Worm (Caenorhabditis elegans) whole organism, L3 larva: Measurements from ENCODE around the gene cdc-48.1.

ENCODE experiments used
- R02D3.7 ChIP-seq: fragments of 150-350 bp; optimal IDR thresholded peaks from 2 replicates; lab custom pipeline; 2014; ENCODE audit warnings: missing biosample characterization, missing genetic modification characterization
- ZK546.5 ChIP-seq: sonication (generic microtip); optimal IDR thresholded peaks from 2 replicates; lab custom pipeline; 2017; ENCODE audit warnings: missing biosample characterization, missing genetic modification characterization
- aly-2 ChIP-seq: fragments of 150-350 bp; optimal IDR thresholded peaks from 2 replicates; lab custom pipeline; 2014; ENCODE audit warnings: missing biosample characterization, missing genetic modification characterization
- ama-1 ChIP-seq: fragments of 150-350 bp; optimal IDR thresholded peaks from 2 replicates; lab custom pipeline; 2018
- ceh-16 ChIP-seq: sonication (generic microtip); optimal IDR thresholded peaks from 2 replicates; lab custom pipeline; 2017; ENCODE audit warnings: missing biosample characterization, missing genetic modification characterization
- ceh-28 ChIP-seq: fragments of 150-350 bp; optimal IDR thresholded peaks from 2 replicates; lab custom pipeline; 2014; ENCODE audit warnings: missing biosample characterization, missing genetic modification reagents, missing genetic modification characterization
- ceh-9 ChIP-seq: sonication (generic microtip); optimal IDR thresholded peaks from 2 replicates; lab custom pipeline; 2018; ENCODE audit warnings: missing biosample characterization, missing genetic modification characterization
- egl-5 ChIP-seq: fragments of 150-350 bp; optimal IDR thresholded peaks from 2 replicates; lab custom pipeline; 2017; ENCODE audit warnings: missing biosample characterization, missing genetic modification reagents, missing genetic modification characterization, inconsistent platforms
- elt-1 ChIP-seq: fragments of 150-350 bp; optimal IDR thresholded peaks from 2 replicates; lab custom pipeline; 2014; ENCODE audit warnings: missing biosample characterization, missing genetic modification characterization
- elt-2 ChIP-seq: sonication (generic microtip); optimal IDR thresholded peaks from 2 replicates; lab custom pipeline; 2016; ENCODE audit warnings: missing genetic modification reagents, mild to moderate bottlenecking, missing genetic modification characterization, missing compliant biosample characterization
- elt-3 ChIP-seq, 3 experiments: fragments of 150-350 bp in 1 of 3; sonication (generic microtip) in 2 of 3; optimal IDR thresholded peaks; 2 replicates in 2 of 3; 4 replicates in 1 of 3; lab custom pipeline; 2014 to 2017; ENCODE audit warnings: missing biosample characterization in 3 of 3, missing genetic modification characterization in 3 of 3
- eor-1 ChIP-seq, 2 experiments: fragments of 150-350 bp; optimal IDR thresholded peaks; 2 replicates each; lab custom pipeline; 2014 to 2018; ENCODE audit warnings: missing biosample characterization in 2 of 2, missing genetic modification characterization in 2 of 2
- fkh-10 ChIP-seq: sonication (generic microtip); optimal IDR thresholded peaks from 2 replicates; lab custom pipeline; 2017; ENCODE audit warnings: missing biosample characterization, missing genetic modification reagents, missing genetic modification characterization
- fkh-2 ChIP-seq: fragments of 150-350 bp; optimal IDR thresholded peaks from 2 replicates; lab custom pipeline; 2014; ENCODE audit warnings: missing biosample characterization, missing genetic modification reagents, missing genetic modification characterization
- fos-1 ChIP-seq: fragments of 150-350 bp; optimal IDR thresholded peaks from 2 replicates; lab custom pipeline; 2014; ENCODE audit warnings: missing biosample characterization, missing genetic modification characterization
- hmg-11 ChIP-seq: sonication (generic microtip); optimal IDR thresholded peaks from 2 replicates; lab custom pipeline; 2016; ENCODE audit warnings: missing genetic modification characterization, missing compliant biosample characterization
- jun-1 ChIP-seq: fragments of 150-350 bp; optimal IDR thresholded peaks from 2 replicates; lab custom pipeline; 2014; ENCODE audit warnings: missing biosample characterization, missing genetic modification reagents, missing genetic modification characterization
- lin-39 ChIP-seq: fragments of 150-350 bp; optimal IDR thresholded peaks from 2 replicates; lab custom pipeline; 2018; ENCODE audit warnings: missing biosample characterization, missing genetic modification reagents, missing genetic modification characterization
- lsy-12 ChIP-seq: sonication (generic microtip); optimal IDR thresholded peaks from 2 replicates; lab custom pipeline; 2016; ENCODE audit warnings: mild to moderate bottlenecking, missing genetic modification characterization, missing compliant biosample characterization
- mdl-1 ChIP-seq: fragments of 150-350 bp; optimal IDR thresholded peaks from 2 replicates; lab custom pipeline; 2014; ENCODE audit warnings: missing biosample characterization, missing genetic modification characterization
- mml-1 ChIP-seq: fragments of 150-350 bp; sonication (generic microtip); optimal IDR thresholded peaks from 3 replicates; lab custom pipeline; 2014; ENCODE audit warnings: missing biosample characterization, missing genetic modification characterization
- nfya-1 ChIP-seq: sonication (generic microtip); optimal IDR thresholded peaks from 2 replicates; lab custom pipeline; 2017; ENCODE audit warnings: missing genetic modification characterization, mild to moderate bottlenecking, missing compliant biosample characterization, antibody characterized with exemption, moderate library complexity; ENCODE audit not compliant: insufficient read depth
- nhr-11 ChIP-seq: fragments of 150-350 bp; optimal IDR thresholded peaks from 2 replicates; lab custom pipeline; 2014; ENCODE audit warnings: missing biosample characterization, missing genetic modification characterization
- nhr-12 ChIP-seq: fragments of 150-350 bp; optimal IDR thresholded peaks from 2 replicates; lab custom pipeline; 2014; ENCODE audit warnings: missing biosample characterization, missing genetic modification characterization
- nhr-23 ChIP-seq: fragments of 150-350 bp; optimal IDR thresholded peaks from 2 replicates; lab custom pipeline; 2014; ENCODE audit warnings: missing biosample characterization, missing genetic modification reagents, missing genetic modification characterization
- nhr-237 ChIP-seq: fragments of 150-350 bp; optimal IDR thresholded peaks from 2 replicates; lab custom pipeline; 2014; ENCODE audit warnings: missing biosample characterization, missing genetic modification characterization
- nhr-25 ChIP-seq: sonication (generic microtip); optimal IDR thresholded peaks from 2 replicates; lab custom pipeline; 2017; ENCODE audit warnings: missing biosample characterization, missing genetic modification characterization
- nhr-28 ChIP-seq: fragments of 150-350 bp; optimal IDR thresholded peaks from 2 replicates; lab custom pipeline; 2014; ENCODE audit warnings: missing biosample characterization, missing genetic modification characterization
- nhr-43 ChIP-seq: sonication (generic microtip); optimal IDR thresholded peaks from 2 replicates; lab custom pipeline; 2016; ENCODE audit warnings: mild to moderate bottlenecking, missing genetic modification characterization, missing compliant biosample characterization; ENCODE audit not compliant: poor library complexity, severe bottlenecking
- nhr-76 ChIP-seq: fragments of 150-350 bp; sonication (generic microtip); optimal IDR thresholded peaks from 5 replicates; lab custom pipeline; 2014; ENCODE audit warnings: missing biosample characterization, missing genetic modification characterization
- pha-4 ChIP-seq: fragments of 150-350 bp; optimal IDR thresholded peaks from 2 replicates; lab custom pipeline; 2014; ENCODE audit warnings: missing biosample characterization, missing genetic modification reagents, missing genetic modification characterization
- sea-2 ChIP-seq: fragments of 150-350 bp; sonication (generic microtip); optimal IDR thresholded peaks from 4 replicates; lab custom pipeline; 2014; ENCODE audit warnings: missing biosample characterization, missing genetic modification reagents, missing genetic modification characterization
- skn-1 ChIP-seq: fragments of 150-350 bp; optimal IDR thresholded peaks from 2 replicates; lab custom pipeline; 2014; ENCODE audit warnings: missing biosample characterization, missing genetic modification characterization
- snpc-4 ChIP-seq: fragments of 150-350 bp; optimal IDR thresholded peaks from 2 replicates; lab custom pipeline; 2014; ENCODE audit warnings: missing biosample characterization, missing genetic modification characterization
- tbx-2 ChIP-seq: sonication (generic microtip); optimal IDR thresholded peaks from 2 replicates; lab custom pipeline; 2016; ENCODE audit warnings: mild to moderate bottlenecking, missing genetic modification characterization, missing compliant biosample characterization
- unc-39 ChIP-seq: sonication (generic microtip); optimal IDR thresholded peaks from 4 replicates; lab custom pipeline; 2017; ENCODE audit warnings: missing biosample characterization, missing genetic modification characterization
- unc-62 ChIP-seq: fragments of 150-350 bp; sonication (generic microtip); optimal IDR thresholded peaks from 4 replicates; lab custom pipeline; 2014; ENCODE audit warnings: missing biosample characterization, missing genetic modification reagents, missing genetic modification characterization
- zag-1 ChIP-seq: fragments of 150-350 bp; optimal IDR thresholded peaks from 2 replicates; lab custom pipeline; 2014; ENCODE audit warnings: missing biosample characterization, missing genetic modification characterization
- ztf-11 ChIP-seq: fragments of 150-350 bp; optimal IDR thresholded peaks from 2 replicates; lab custom pipeline; 2014; ENCODE audit warnings: missing biosample characterization, missing genetic modification characterization
- ztf-4 ChIP-seq: fragments of 150-350 bp; optimal IDR thresholded peaks from 2 replicates; lab custom pipeline; 2014; ENCODE audit warnings: missing biosample characterization, missing genetic modification characterization

The cdc-48.1 gene

ce11 chrII:10551985-10552736, 11.0 kb downstream of the cdc-48.1 start (continued):
- TF ChIP-seq ceh-16 (tag; lab: Kevin White, UChicago) (no peak), R02D3.7 (tag; lab: Kevin White, UChicago) (peak; percentile 75), unc-62 (GFP tag; lab: Kevin White, UChicago) (peak; percentile 79), ceh-28 (tag; lab: Kevin White, UChicago) (peak; percentile 86), nhr-237 (no peak), tbx-2 (tag; lab: Kevin White, UChicago) (peak; percentile 84), egl-5 (tag; lab: Kevin White, UChicago) (peak; percentile 97), zag-1 (tag; lab: Kevin White, UChicago) (peak; percentile 25), lsy-12 (peak; percentile 78)

DNA sequence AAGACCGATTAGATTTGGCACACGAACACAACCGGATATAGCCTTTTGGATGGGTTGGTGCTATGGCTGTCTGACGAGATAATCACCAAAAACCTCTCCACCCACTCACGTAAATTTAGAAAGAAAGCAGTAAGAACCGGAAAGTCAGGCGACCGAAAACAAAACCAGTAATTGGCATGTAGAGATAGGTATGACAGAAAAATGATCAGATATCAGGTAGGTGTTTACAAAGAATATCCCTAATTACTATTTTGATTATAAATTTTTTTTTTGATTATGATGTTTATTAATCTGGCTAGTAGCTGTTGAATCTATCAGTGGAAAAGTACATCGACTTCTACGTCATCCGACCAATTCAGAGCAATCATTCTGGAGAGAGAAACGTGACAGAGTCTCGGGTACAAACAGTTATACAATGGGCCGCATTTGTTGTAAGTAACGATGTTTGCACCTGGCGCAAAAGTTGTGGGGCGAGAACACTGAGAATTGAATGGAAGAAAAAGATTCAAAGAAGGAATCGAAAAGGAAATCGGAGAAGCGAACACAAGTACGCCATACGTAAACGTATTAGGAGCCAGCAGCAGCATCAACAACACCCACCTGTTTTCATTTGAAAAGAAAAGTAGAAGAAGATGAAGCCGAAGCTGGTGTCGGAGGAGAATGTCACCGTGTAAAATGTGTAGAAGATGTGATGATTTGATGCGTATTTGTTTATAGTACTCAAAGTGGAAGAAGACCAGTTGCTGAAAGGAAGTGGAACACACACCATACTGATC, 12.1 kb downstream of the cdc-48.1 start:
- TF ChIP-seq lin-39 (no peak), egl-5 (tag; lab: Kevin White, UChicago) (peak; percentile 33), fos-1 (tag; lab: Kevin White, UChicago) (no peak), sea-2 (GFP tag; lab: Kevin White, UChicago) (no peak), nhr-11 (tag; lab: Kevin White, UChicago) (peak; percentile 45), aly-2 (no peak), mml-1 (tag; lab: Kevin White, UChicago) (no peak), nhr-25 (tag; lab: Kevin White, UChicago) (peak; percentile 37), elt-2 (tag; lab: Kevin White, UChicago) (peak; percentile 10), pha-4 (tag; lab: Kevin White, UChicago) (peak; percentile 58), nhr-12 (tag; lab: Kevin White, UChicago) (no peak), elt-3 (tag; optimal IDR thresholded peaks at IDR 0.05; lab: Kevin White, UChicago) (peak in 1 of 3 experiments; percentile 40), fkh-2 (tag; lab: Kevin White, UChicago) (no peak), hmg-11 (no peak), nhr-23 (tag; lab: Kevin White, UChicago) (peak; percentile 26), ZK546.5 (no peak), ama-1 (lab: Kevin White, UChicago) (peak; percentile 27)

- TF ChIP-seq ama-1 (lab: Kevin White, UChicago) (peak; percentile 79), egl-5 (tag; lab: Kevin White, UChicago) (no peak), lin-39 (peak; percentile 23), nhr-76 (no peak), nfya-1 (peak; percentile 39), fkh-2 (tag; lab: Kevin White, UChicago) (no peak), eor-1 (tag; optimal IDR thresholded peaks at IDR 0.05; lab: Kevin White, UChicago) (no peak), hmg-11 (peak; percentile 36), jun-1 (tag; lab: Kevin White, UChicago) (no peak)
These were observed 13.0 kb downstream of the cdc-48.1 start for ce11 chrII:10550173-10550572.

DNA sequence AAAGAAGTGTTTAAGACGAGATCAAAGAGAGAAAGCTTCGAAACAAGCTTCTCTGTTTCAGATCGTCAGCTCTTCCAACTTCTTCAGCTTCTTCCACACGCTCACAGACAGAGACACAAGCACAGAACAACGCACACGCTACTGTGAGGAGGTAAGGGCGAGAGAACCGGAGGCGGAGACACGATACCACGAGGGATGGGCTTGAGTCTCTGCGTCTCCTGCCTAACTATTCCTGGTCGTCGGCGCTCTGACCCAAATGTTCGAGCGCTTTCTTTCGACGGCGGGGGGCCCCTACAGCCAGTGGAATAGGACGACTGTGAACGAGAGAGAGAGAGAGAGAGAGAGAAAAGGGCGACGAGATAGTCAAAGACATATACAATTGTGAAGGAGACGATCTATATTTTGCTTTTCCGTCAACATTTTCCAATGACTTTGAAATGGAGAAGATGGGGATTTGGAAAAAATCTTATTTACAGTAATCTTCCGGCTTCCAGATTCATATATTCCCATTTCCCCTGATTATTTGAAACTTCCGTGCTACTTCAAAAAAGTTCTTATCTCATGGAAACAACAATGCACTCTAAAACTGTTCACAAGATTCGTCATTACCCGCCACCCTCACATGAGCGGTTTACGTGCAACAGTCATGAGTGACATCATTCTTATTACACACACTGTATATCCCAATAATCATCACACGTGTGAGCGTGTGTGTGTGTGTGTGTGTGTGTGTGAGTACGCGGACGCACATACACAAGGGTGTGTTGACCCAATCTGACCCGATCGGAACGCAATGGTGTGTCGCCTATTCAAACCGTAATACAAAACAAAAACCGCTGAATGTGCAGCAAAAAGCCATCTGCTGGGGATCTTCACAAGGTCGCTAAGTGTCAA, 14.2 kb downstream of the cdc-48.1 start:
- TF ChIP-seq ceh-9 (tag; lab: Kevin White, UChicago), result no peak
- peak; percentile 32 for TF ChIP-seq elt-1 (tag; lab: Kevin White, UChicago)
- peak; percentile 89 for TF ChIP-seq mdl-1 (tag; lab: Kevin White, UChicago)
- TF ChIP-seq ceh-28 (tag; lab: Kevin White, UChicago), result peak; percentile 68
- TF ChIP-seq lsy-12, result peak; percentile 60
- TF ChIP-seq ama-1 (lab: Kevin White, UChicago), result peak; percentile 99
- no peak for TF ChIP-seq ceh-16 (tag; lab: Kevin White, UChicago)
- TF ChIP-seq nhr-76, result no peak
- TF ChIP-seq ztf-11 (tag; lab: Kevin White, UChicago), result no peak
- peak; percentile 80 for TF ChIP-seq nhr-43 (tag; lab: Kevin White, UChicago)
- no peak for TF ChIP-seq fkh-2 (tag; lab: Kevin White, UChicago)
- TF ChIP-seq nhr-12 (tag; lab: Kevin White, UChicago), result no peak
- TF ChIP-seq R02D3.7 (tag; lab: Kevin White, UChicago), result peak; percentile 62
- no peak for TF ChIP-seq nhr-28 (tag; lab: Kevin White, UChicago)
- peak; percentile 88 for TF ChIP-seq lin-39
- peak; percentile 74 for TF ChIP-seq snpc-4 (tag; lab: Kevin White, UChicago)
- no peak for TF ChIP-seq ZK546.5
- peak; percentile 44 for TF ChIP-seq egl-5 (tag; lab: Kevin White, UChicago)
- peak; percentile 93 for TF ChIP-seq fkh-10 (GFP tag; lab: Kevin White, UChicago)
- peak; percentile 78 for TF ChIP-seq nhr-23 (tag; lab: Kevin White, UChicago)
- TF ChIP-seq jun-1 (tag; lab: Kevin White, UChicago), result peak; percentile 72
- peak; percentile 90 for TF ChIP-seq nfya-1
- peak; percentile 46 for TF ChIP-seq skn-1 (tag; lab: Kevin White, UChicago)
- TF ChIP-seq nhr-25 (tag; lab: Kevin White, UChicago), result peak; percentile 84
- TF ChIP-seq unc-39, result no peak
- TF ChIP-seq ztf-4 (tag; lab: Kevin White, UChicago), result no peak
- no peak for TF ChIP-seq aly-2
